Worm (Caenorhabditis elegans) whole organism, L3 larva: ENCODE data around the gene nhr-63.

Experiments used
- ama-1 ChIP-seq: fragments of 150-350 bp; optimal IDR thresholded peaks from 2 replicates; lab custom pipeline; 2018
- ceh-82 ChIP-seq: fragments of 150-350 bp; optimal IDR thresholded peaks from 2 replicates; lab custom pipeline; 2014; ENCODE audit warnings: missing biosample characterization, missing genetic modification characterization
- ceh-9 ChIP-seq: sonication (generic microtip); optimal IDR thresholded peaks from 2 replicates; lab custom pipeline; 2018; ENCODE audit warnings: missing biosample characterization, missing genetic modification characterization
- fkh-10 ChIP-seq: sonication (generic microtip); optimal IDR thresholded peaks from 2 replicates; lab custom pipeline; 2017; ENCODE audit warnings: missing biosample characterization, missing genetic modification reagents, missing genetic modification characterization
- lin-39 ChIP-seq: fragments of 150-350 bp; optimal IDR thresholded peaks from 2 replicates; lab custom pipeline; 2018; ENCODE audit warnings: missing biosample characterization, missing genetic modification reagents, missing genetic modification characterization
- nfya-1 ChIP-seq: sonication (generic microtip); optimal IDR thresholded peaks from 2 replicates; lab custom pipeline; 2017; ENCODE audit warnings: missing genetic modification characterization, mild to moderate bottlenecking, missing compliant biosample characterization, antibody characterized with exemption, moderate library complexity; ENCODE audit not compliant: insufficient read depth
- nhr-11 ChIP-seq: fragments of 150-350 bp; optimal IDR thresholded peaks from 2 replicates; lab custom pipeline; 2014; ENCODE audit warnings: missing biosample characterization, missing genetic modification characterization
- pha-4 ChIP-seq: fragments of 150-350 bp; optimal IDR thresholded peaks from 2 replicates; lab custom pipeline; 2014; ENCODE audit warnings: missing biosample characterization, missing genetic modification reagents, missing genetic modification characterization
- skn-1 ChIP-seq: fragments of 150-350 bp; optimal IDR thresholded peaks from 2 replicates; lab custom pipeline; 2014; ENCODE audit warnings: missing biosample characterization, missing genetic modification characterization
- unc-62 ChIP-seq: fragments of 150-350 bp; sonication (generic microtip); optimal IDR thresholded peaks from 4 replicates; lab custom pipeline; 2014; ENCODE audit warnings: missing biosample characterization, missing genetic modification reagents, missing genetic modification characterization
- zag-1 ChIP-seq: fragments of 150-350 bp; optimal IDR thresholded peaks from 2 replicates; lab custom pipeline; 2014; ENCODE audit warnings: missing biosample characterization, missing genetic modification characterization

- TF ChIP-seq ceh-9 (tag; lab: Kevin White, UChicago), result no peak
- no peak for TF ChIP-seq unc-62 (GFP tag; lab: Kevin White, UChicago)
- no peak for TF ChIP-seq fkh-10 (GFP tag; lab: Kevin White, UChicago)
- TF ChIP-seq lin-39 (tag; lab: Kevin White, UChicago), result no peak
- TF ChIP-seq ama-1 (lab: Kevin White, UChicago), result no peak
- TF ChIP-seq ceh-82 (tag; lab: Kevin White, UChicago), result no peak
- TF ChIP-seq nfya-1 (tag; lab: Kevin White, UChicago), result no peak
- TF ChIP-seq pha-4 (tag; lab: Kevin White, UChicago), result no peak
- no peak for TF ChIP-seq nhr-11 (tag; lab: Kevin White, UChicago)
- TF ChIP-seq skn-1 (tag; lab: Kevin White, UChicago), result no peak
- TF ChIP-seq zag-1, result no peak
These were observed 13.3 kb downstream of the nhr-63 start, which contains the start of gene str-232 for ce11 chrV:16015652-16016051.
